Worm (Caenorhabditis elegans): Measurements from ENCODE around the gene F22B8.3.

- TF ChIP-seq efl-3 (GFP tag; optimal IDR thresholded peaks at IDR 0.05), result no peak
- TF ChIP-seq ceh-82 (tag; optimal IDR thresholded peaks at IDR 0.05), result no peak
- TF ChIP-seq unc-86 (tag; optimal IDR thresholded peaks at IDR 0.05), result no peak
- TF ChIP-seq elt-2 (tag; optimal IDR thresholded peaks at IDR 0.05), result no peak
- no peak for TF ChIP-seq ces-1 (GFP tag; optimal IDR thresholded peaks at IDR 0.05)
- no peak for TF ChIP-seq ceh-8 (GFP tag; optimal IDR thresholded peaks at IDR 0.05)
- TF ChIP-seq nhr-11 (tag; optimal IDR thresholded peaks at IDR 0.05), result no peak
- TF ChIP-seq fkh-8 (tag; optimal IDR thresholded peaks at IDR 0.05), result no peak
- TF ChIP-seq sox-4 (tag; optimal IDR thresholded peaks at IDR 0.05), result no peak
- no peak for TF ChIP-seq egl-13 (tag; optimal IDR thresholded peaks at IDR 0.05)
- no peak for TF ChIP-seq swsn-7 (tag; optimal IDR thresholded peaks at IDR 0.05)
- no peak for TF ChIP-seq egl-27 (tag; optimal IDR thresholded peaks at IDR 0.05)
- TF ChIP-seq ama-1 (optimal IDR thresholded peaks at IDR 0.05), result no peak
- no peak for TF ChIP-seq unc-30 (tag; optimal IDR thresholded peaks at IDR 0.05)
Measured at ce11 chrV:16062788-16063187, 28.0 kb upstream of the F22B8.3 start, which contains the start of gene F14H3.14.

Data from whole organism, L1 larva.